Fruit fly (Drosophila melanogaster) whole organism, embryonic: Measurements from ENCODE around the gene Dhc62B.

Experiments used
- CG14860 ChIP-seq: fragments of 200-800 bp; sonication (Bioruptor generic); IDR thresholded peaks from 3 replicates; pipeline ENCODE4 v1.3.6; 2022; ENCODE audit warnings: missing biosample characterization, missing genetic modification characterization; ENCODE audit not compliant: partially characterized antibody
- CG4854 ChIP-seq: fragments of 200-800 bp; sonication (Bioruptor generic); optimal IDR thresholded peaks from 2 replicates; lab custom pipeline; 2016; ENCODE audit warnings: missing biosample characterization, missing genetic modification characterization, inconsistent platforms
- Deaf1 ChIP-seq: fragments of 200-800 bp; optimal IDR thresholded peaks from 3 replicates; lab custom pipeline; 2019; ENCODE audit warnings: missing biosample characterization, mild to moderate bottlenecking, missing genetic modification characterization, moderate library complexity

- TF ChIP-seq Deaf1 (tag; lab: Kevin White, UChicago) (no peak), CG14860 (no peak), CG4854 (no peak)
These were observed 17.3 kb downstream of the Dhc62B start for dm6 chr3L:1754262-1754661.
